Worm (Caenorhabditis elegans): ENCODE results near the gene mans-3.

mans-3 gene

DNA sequence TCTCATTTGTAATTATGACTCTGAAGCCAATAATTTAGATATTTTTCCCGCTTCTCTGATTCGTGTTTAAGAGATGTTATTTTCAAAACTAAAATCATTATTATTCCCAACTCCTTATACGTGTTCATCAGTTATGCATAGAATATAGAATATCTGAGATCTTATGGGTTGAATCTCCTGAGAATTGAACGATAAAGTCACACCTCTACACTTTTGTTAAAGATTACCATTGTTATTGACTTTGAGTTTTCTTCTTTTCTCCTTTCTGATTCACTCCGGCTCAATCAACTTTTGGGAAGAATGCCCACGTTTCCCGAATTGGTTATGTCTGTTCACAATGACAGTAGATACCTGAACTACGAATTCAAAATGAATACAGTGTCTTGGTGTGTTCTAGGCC lies 14.7 kb downstream of the mans-3 start, which contains the start of gene sru-48:
Gene sru-48, plus strand, starts transcription at position 301 of the 400 bp plus-strand sequence.
- TF ChIP-seq ceh-9 (tag; optimal IDR thresholded peaks at IDR 0.05) (no peak), fkh-10 (GFP tag; optimal IDR thresholded peaks at IDR 0.05) (no peak), hlh-8 (tag; optimal IDR thresholded peaks at IDR 0.05) (no peak), hlh-30 (tag; optimal IDR thresholded peaks at IDR 0.05; ENCODE audit: insufficient read depth) (no peak), ama-1 (optimal IDR thresholded peaks at IDR 0.05) (no peak), unc-3 (GFP tag; conservative IDR thresholded peaks at IDR 0.05) (no peak), unc-3 (tag; optimal IDR thresholded peaks at IDR 0.05) (no peak), elt-4 (tag; optimal IDR thresholded peaks at IDR 0.05) (no peak), lim-6 (tag; optimal IDR thresholded peaks at IDR 0.05) (no peak), ztf-16 (tag; optimal IDR thresholded peaks at IDR 0.05) (no peak), T23F11.4 (GFP tag; optimal IDR thresholded peaks at IDR 0.05) (no peak)

DNA sequence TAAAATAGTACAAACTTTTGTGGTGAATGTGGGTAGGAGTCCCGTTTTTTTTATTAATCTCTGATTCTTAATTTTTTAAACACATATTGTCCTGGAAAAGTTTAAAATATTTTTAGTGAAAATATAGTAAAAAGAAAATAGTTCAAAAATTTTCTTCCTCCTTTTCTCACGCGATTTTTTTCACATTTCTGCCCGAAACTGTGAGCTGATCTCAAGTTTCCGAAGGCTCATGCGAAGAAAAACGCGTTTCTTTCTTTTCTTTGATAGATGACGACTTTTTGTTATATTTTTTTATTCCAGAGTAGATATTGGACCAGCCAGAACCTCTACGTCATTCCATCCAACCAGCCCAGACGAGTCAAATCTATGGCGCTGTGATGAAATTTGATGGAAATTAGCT lies 18.7 kb downstream of the mans-3 start, which contains the start of gene T03G11.9:
Gene T03G11.9, plus strand, starts transcription at position 301 of the 400 bp plus-strand sequence.
- no peak for TF ChIP-seq ama-1 (optimal IDR thresholded peaks at IDR 0.05)
- no peak for TF ChIP-seq odd-2 (tag; optimal IDR thresholded peaks at IDR 0.05)
- TF ChIP-seq rnt-1 (tag; optimal IDR thresholded peaks at IDR 0.05): no peak

DNA sequence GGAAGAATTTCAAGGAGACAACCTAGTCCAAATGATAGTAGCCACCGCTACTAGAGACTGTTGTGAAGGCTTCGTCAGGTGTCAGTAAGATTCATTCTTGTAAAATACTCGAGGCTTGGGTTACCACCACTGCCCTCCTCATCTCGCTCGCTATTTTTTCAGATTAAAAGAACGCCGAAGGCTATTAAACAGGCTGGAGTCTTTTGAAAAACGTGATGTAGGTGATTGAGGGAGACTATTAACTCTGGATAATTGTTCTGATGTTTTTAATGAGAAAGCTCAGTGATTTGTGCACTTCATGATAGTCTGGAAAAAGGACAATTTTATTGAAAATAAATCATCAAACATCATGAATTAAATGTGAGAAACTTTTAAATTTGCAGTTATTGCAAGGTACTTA lies 23.8 kb downstream of the mans-3 start, which contains the start of gene zig-6:
Gene zig-6, minus strand, starts transcription at position 101 of the 400 bp plus-strand sequence.
- TF ChIP-seq unc-55 (GFP tag; optimal IDR thresholded peaks at IDR 0.05) (no peak), ceh-2 (tag; optimal IDR thresholded peaks at IDR 0.05) (no peak), ceh-14 (tag; optimal IDR thresholded peaks at IDR 0.05) (no peak), pat-9 (tag; optimal IDR thresholded peaks at IDR 0.05) (no peak), T23F11.4 (GFP tag; optimal IDR thresholded peaks at IDR 0.05) (no peak), nhr-232 (tag; optimal IDR thresholded peaks at IDR 0.05) (no peak), zip-5 (tag; optimal IDR thresholded peaks at IDR 0.05) (no peak), elt-2 (tag; optimal IDR thresholded peaks at IDR 0.05) (no peak), hlh-15 (tag; optimal IDR thresholded peaks at IDR 0.05) (no peak), lim-6 (tag; optimal IDR thresholded peaks at IDR 0.05) (no peak), tbx-2 (tag; optimal IDR thresholded peaks at IDR 0.05) (no peak), sox-2 (GFP tag; IDR thresholded peaks at IDR 0.05) (no peak), ceh-45 (GFP tag; IDR thresholded peaks at IDR 0.05) (no peak)

DNA sequence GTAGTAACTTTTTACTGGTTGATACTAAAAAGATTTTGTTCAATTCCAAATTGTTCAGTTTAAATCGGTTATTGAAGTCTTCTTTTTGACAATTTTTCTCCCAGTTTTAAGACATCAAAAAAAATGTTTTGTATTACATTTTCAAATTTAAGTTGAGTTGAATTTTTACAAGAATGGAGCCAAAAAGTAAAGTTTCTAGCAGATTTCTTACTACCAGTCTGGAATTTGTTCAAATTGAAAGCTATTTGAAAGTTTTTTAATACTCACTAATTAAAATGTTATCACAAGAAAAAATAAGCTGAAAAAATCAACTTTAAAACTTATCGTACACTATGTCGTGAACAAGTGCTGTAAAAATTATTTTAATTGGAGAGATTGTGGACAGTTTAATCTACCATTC lies 24.9 kb downstream of the mans-3 start:
- TF ChIP-seq npax-4 (tag; optimal IDR thresholded peaks at IDR 0.05) (no peak), F13H6.1 (tag; optimal IDR thresholded peaks at IDR 0.05) (no peak)

DNA sequence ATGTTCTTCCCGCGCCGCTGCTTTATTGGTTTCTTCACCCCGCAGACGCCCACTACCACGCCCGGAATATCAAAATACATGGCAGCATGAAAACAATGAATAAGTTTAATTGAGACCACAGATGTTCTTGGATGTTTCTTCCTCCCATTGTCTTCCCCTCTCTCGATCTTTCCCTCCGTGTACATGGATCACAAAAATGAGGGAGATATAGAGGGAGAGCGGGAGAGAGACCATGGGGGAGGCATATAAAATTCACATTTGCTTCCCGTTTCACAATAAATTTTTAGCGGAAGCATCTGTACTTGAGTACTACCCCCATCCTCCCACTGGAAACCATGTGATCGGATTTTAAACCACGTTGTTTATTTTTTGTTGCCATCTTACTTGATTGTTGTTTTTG lies 28.2 kb downstream of the mans-3 start:
- TF ChIP-seq pros-1 (tag; optimal IDR thresholded peaks at IDR 0.05) (no peak), nhr-232 (tag; optimal IDR thresholded peaks at IDR 0.05) (no peak), unc-3 (GFP tag; conservative IDR thresholded peaks at IDR 0.05) (no peak), unc-3 (tag; optimal IDR thresholded peaks at IDR 0.05) (no peak), syd-9 (tag; optimal IDR thresholded peaks at IDR 0.05) (no peak), hlh-8 (tag; optimal IDR thresholded peaks at IDR 0.05) (peak; percentile 17), elt-4 (tag; optimal IDR thresholded peaks at IDR 0.05) (no peak), sox-2 (GFP tag; IDR thresholded peaks at IDR 0.05) (no peak), sox-4 (tag; optimal IDR thresholded peaks at IDR 0.05) (no peak), ceh-45 (GFP tag; IDR thresholded peaks at IDR 0.05) (no peak), ref-2 (tag; optimal IDR thresholded peaks at IDR 0.05) (no peak), ceh-18 (tag; optimal IDR thresholded peaks at IDR 0.05) (peak; percentile 23), pag-3 (tag; optimal IDR thresholded peaks at IDR 0.05; ENCODE audit: borderline replicate concordance) (no peak), hlh-6 (tag; optimal IDR thresholded peaks at IDR 0.05) (no peak), hlh-30 (tag; optimal IDR thresholded peaks at IDR 0.05; ENCODE audit: insufficient read depth) (no peak), K09A11.1 (tag; optimal IDR thresholded peaks at IDR 0.05; ENCODE audit: insufficient read depth) (no peak), ama-1 (optimal IDR thresholded peaks at IDR 0.05) (no peak)

All from whole organism, late embryonic.